Worm (Caenorhabditis elegans) whole organism, L1 larva: ENCODE results near the gene C07G3.10.

Source experiments
- aly-2 ChIP-seq: fragments of 150-350 bp; optimal IDR thresholded peaks from 2 replicates; lab custom pipeline; 2014; ENCODE audit warnings: missing biosample characterization, missing genetic modification characterization
- ama-1 ChIP-seq: fragments of 150-350 bp; optimal IDR thresholded peaks from 2 replicates; lab custom pipeline; 2014
- ceh-82 ChIP-seq, 3 experiments: fragments of 150-350 bp in 1 of 3; sonication (generic microtip) in 2 of 3; optimal IDR thresholded peaks; 2 replicates each; lab custom pipeline; 2014 to 2017; ENCODE audit warnings: missing biosample characterization in 3 of 3, missing genetic modification characterization in 3 of 3
- egl-13 ChIP-seq: sonication (generic microtip); optimal IDR thresholded peaks from 2 replicates; lab custom pipeline; 2016; ENCODE audit warnings: missing genotype, missing genetic modification reagents, missing genetic modification characterization, missing compliant biosample characterization
- fos-1 ChIP-seq: fragments of 150-350 bp; optimal IDR thresholded peaks from 2 replicates; lab custom pipeline; 2014; ENCODE audit warnings: missing biosample characterization, missing genetic modification characterization
- lin-35 ChIP-seq, 2 experiments: fragments of 150-350 bp; optimal IDR thresholded peaks; 2 replicates each; lab custom pipeline; 2014; ENCODE audit warnings: missing biosample characterization in 2 of 2, missing genetic modification characterization in 2 of 2, missing genetic modification reagents in 2 of 2
- lsy-2 ChIP-seq, 2 experiments: fragments of 150-350 bp; optimal IDR thresholded peaks; 2 replicates each; lab custom pipeline; 2014; ENCODE audit warnings: missing biosample characterization in 2 of 2, missing genetic modification characterization in 2 of 2

ce11 chrV:3517889-3518288 is 15.8 kb downstream of the C07G3.10 start, which contains the start of gene str-227:
- TF ChIP-seq egl-13 (tag; lab: Kevin White, UChicago) (no peak), lin-35 (GFP tag; optimal IDR thresholded peaks at IDR 0.05; lab: Kevin White, UChicago) (no peak), ama-1 (lab: Kevin White, UChicago) (no peak), ceh-82 (tag; optimal IDR thresholded peaks at IDR 0.05; lab: Kevin White, UChicago) (no peak), aly-2 (tag; lab: Kevin White, UChicago) (no peak), fos-1 (tag; lab: Kevin White, UChicago) (no peak), lsy-2 (tag; optimal IDR thresholded peaks at IDR 0.05; lab: Kevin White, UChicago) (no peak)
